Fruit fly (Drosophila melanogaster): ENCODE data around the gene Clp.
A peak's percentile ranks its signal among the peaks of the same experiment; 100 is the strongest.

The Clp gene

dm6 chr2L:852647-853111 is 32.9 kb downstream of the Clp start, which contains the start of the genes CG4291 and kraken (continued):
- no peak; the same call in 2 of the 3 replicates for TF ChIP-seq Mrtf (GFP tag; IDR thresholded peaks at IDR 0.05)
- TF ChIP-seq Vsx1 (GFP tag; optimal IDR thresholded peaks at IDR 0.05), result peak; percentile 79
- peak; percentile 41 for TF ChIP-seq nom (GFP tag; optimal IDR thresholded peaks at IDR 0.05)
- TF ChIP-seq grau (tag; optimal IDR thresholded peaks at IDR 0.05), result peak; percentile 56
- TF ChIP-seq Hr51 (GFP tag; optimal IDR thresholded peaks at IDR 0.05), result peak; percentile 10 to 12
- peak; percentile 36 for TF ChIP-seq Sox102F (GFP tag; optimal IDR thresholded peaks at IDR 0.05)
- no peak for TF ChIP-seq Kr (GFP tag; optimal IDR thresholded peaks at IDR 0.05)
- TF ChIP-seq CG11696 (GFP tag; IDR thresholded peaks at IDR 0.05), result no peak
- no peak for TF ChIP-seq Dip2 (GFP tag; IDR thresholded peaks at IDR 0.05)
- TF ChIP-seq CG10209 (GFP tag; optimal IDR thresholded peaks at IDR 0.05), result peak; percentile 30
- TF ChIP-seq Dll (GFP tag; IDR thresholded peaks at IDR 0.05; ENCODE audit: partially characterized antibody), result 0 out of 4 replicates have a peak, but pooled peaks have one; percentile 37
- no peak for TF ChIP-seq jing (GFP tag; optimal IDR thresholded peaks at IDR 0.05)
- TF ChIP-seq toy (GFP tag; IDR thresholded peaks at IDR 0.05), result no peak
- TF ChIP-seq CG15011 (GFP tag; optimal IDR thresholded peaks at IDR 0.05), result no peak
- TF ChIP-seq schlank (tag; optimal IDR thresholded peaks at IDR 0.05), result peak; percentile 26
- TF ChIP-seq fd64A (GFP tag; optimal IDR thresholded peaks at IDR 0.05), result no peak
- peak; percentile 39 for TF ChIP-seq fd3F (GFP tag; optimal IDR thresholded peaks at IDR 0.05)
- peak; percentile 70 for TF ChIP-seq NfI (GFP tag; optimal IDR thresholded peaks at IDR 0.05)
- TF ChIP-seq unc-4 (GFP tag; IDR thresholded peaks at IDR 0.05; ENCODE audit: partially characterized antibody), result peak; percentile 22; the same call in 1 of the 2 replicates
- no peak for TF ChIP-seq Oli (tag; optimal IDR thresholded peaks at IDR 0.05)
- 0 out of 2 replicates have a peak, but pooled peaks have one; percentile 30 for TF ChIP-seq CG32772 (GFP tag; IDR thresholded peaks at IDR 0.05)
- peak; percentile 1 to 59 for TF ChIP-seq chif (GFP tag; optimal IDR thresholded peaks at IDR 0.05)
- peak; percentile 50 for TF ChIP-seq stwl (tag; optimal IDR thresholded peaks at IDR 0.05)
- TF ChIP-seq gem (tag; optimal IDR thresholded peaks at IDR 0.05), result peak; percentile 52
- no peak for TF ChIP-seq C15 (GFP tag; IDR thresholded peaks at IDR 0.05)
- no peak for TF ChIP-seq ATbp (GFP tag; optimal IDR thresholded peaks at IDR 0.05)
- peak; percentile 73 for TF ChIP-seq CG12659 (GFP tag; optimal IDR thresholded peaks at IDR 0.05)
- peak; percentile 20 for TF ChIP-seq Hr3 (GFP tag; optimal IDR thresholded peaks at IDR 0.05)
- peak; percentile 98 for TF ChIP-seq sd (tag; optimal IDR thresholded peaks at IDR 0.05)
- TF ChIP-seq CG2712 (tag; optimal IDR thresholded peaks at IDR 0.05), result peak; percentile 43
- TF ChIP-seq CG6791 (GFP tag; IDR thresholded peaks at IDR 0.05; ENCODE audit: partially characterized antibody), result peak; percentile 56; the same call in 1 of the 3 replicates
- TF ChIP-seq cato (GFP tag; optimal IDR thresholded peaks at IDR 0.05; ENCODE audit: borderline replicate concordance), result no peak
- TF ChIP-seq sc (optimal IDR thresholded peaks at IDR 0.05), result no peak
- TF ChIP-seq sc (GFP tag; optimal IDR thresholded peaks at IDR 0.05), result no peak
- TF ChIP-seq sug (tag; optimal IDR thresholded peaks at IDR 0.05), result peak; percentile 69
- no peak for TF ChIP-seq jigr1 (GFP tag; IDR thresholded peaks at IDR 0.05)
- TF ChIP-seq CG17612 (GFP tag; IDR thresholded peaks at IDR 0.05), result peak; percentile 31; the same call in 1 of the 2 replicates
- peak; percentile 9 for TF ChIP-seq Atf3 (GFP tag; optimal IDR thresholded peaks at IDR 0.05)
- peak; percentile 52 for TF ChIP-seq p53 (GFP tag; optimal IDR thresholded peaks at IDR 0.05)
- TF ChIP-seq exex (tag; optimal IDR thresholded peaks at IDR 0.05), result peak; percentile 70
- TF ChIP-seq CG17568 (GFP tag; optimal IDR thresholded peaks at IDR 0.05), result no peak
- TF ChIP-seq Six4 (GFP tag; optimal IDR thresholded peaks at IDR 0.05), result no peak
- no peak for TF ChIP-seq scrt (GFP tag; optimal IDR thresholded peaks at IDR 0.05)
- no peak for TF ChIP-seq pros (GFP tag; optimal IDR thresholded peaks at IDR 0.05)
- no peak for TF ChIP-seq CG14860 (GFP tag; IDR thresholded peaks at IDR 0.05; ENCODE audit: partially characterized antibody)
